Fruit fly (Drosophila melanogaster) whole organism, embryonic: ENCODE data around the gene CG1824.

Experiments
- CG10654 ChIP-seq: fragments of 200-800 bp; sonication (Bioruptor generic); optimal IDR thresholded peaks from 2 replicates; lab custom pipeline; 2016; ENCODE audit warnings: missing biosample characterization, missing genetic modification characterization
- CG13287 ChIP-seq: fragments of 200-800 bp; sonication (Bioruptor generic); IDR thresholded peaks from 2 replicates; pipeline ENCODE4 v1.3.6; 2022; ENCODE audit warnings: missing biosample characterization, missing genetic modification characterization; ENCODE audit not compliant: partially characterized antibody
- CG15514 ChIP-seq: fragments of 200-800 bp; sonication (Bioruptor generic); optimal IDR thresholded peaks from 3 replicates; lab custom pipeline; 2017; ENCODE audit warnings: missing biosample characterization, missing genetic modification characterization, mild to moderate bottlenecking, moderate library complexity, missing genetic modification reagents
- CG1647 ChIP-seq: fragments of 200-800 bp; sonication (Bioruptor generic); optimal IDR thresholded peaks from 3 replicates; lab custom pipeline; 2016; ENCODE audit warnings: missing biosample characterization, missing genetic modification characterization
- CG17385 ChIP-seq: fragments of 200-800 bp; sonication (Bioruptor generic); optimal IDR thresholded peaks from 3 replicates; lab custom pipeline; 2018; ENCODE audit warnings: missing biosample characterization, mild to moderate bottlenecking, missing genetic modification characterization
- CG17829 ChIP-seq: fragments of 200-800 bp; optimal IDR thresholded peaks from 2 replicates; lab custom pipeline; 2019; ENCODE audit warnings: missing biosample characterization, mild to moderate bottlenecking, missing genetic modification characterization, moderate library complexity
- CG1832 ChIP-seq: fragments of 200-800 bp; sonication (Bioruptor generic); optimal IDR thresholded peaks from 2 replicates; lab custom pipeline; 2017; ENCODE audit warnings: missing biosample characterization, mild to moderate bottlenecking, missing genetic modification characterization, inconsistent platforms
- CG2116 ChIP-seq: fragments of 200-800 bp; sonication (Bioruptor generic); optimal IDR thresholded peaks from 3 replicates; lab custom pipeline; 2018; ENCODE audit warnings: missing biosample characterization, mild to moderate bottlenecking, missing genetic modification characterization
- CG3163 ChIP-seq: fragments of 200-800 bp; sonication (Bioruptor generic); optimal IDR thresholded peaks from 3 replicates; lab custom pipeline; 2016; ENCODE audit warnings: missing biosample characterization, missing genetic modification characterization
- CG32767 ChIP-seq: fragments of 200-800 bp; sonication (Bioruptor generic); IDR thresholded peaks from 2 replicates; pipeline ENCODE4 v1.3.6; 2022; ENCODE audit warnings: missing biosample characterization, missing genetic modification characterization
- CG3726 ChIP-seq: fragments of 200-800 bp; sonication (Bioruptor generic); IDR thresholded peaks from 3 replicates; pipeline ENCODE4, ENCODE4 v1.3.6; 2022; ENCODE audit warnings: missing biosample characterization, missing genetic modification characterization
- CG5245 ChIP-seq: fragments of 200-800 bp; sonication (Bioruptor generic); optimal IDR thresholded peaks from 3 replicates; lab custom pipeline; 2016; ENCODE audit warnings: missing biosample characterization, missing genetic modification characterization
- CG6272 ChIP-seq: fragments of 200-800 bp; sonication (Bioruptor generic); IDR thresholded peaks from 2 replicates; pipeline ENCODE4 v1.3.6; 2022; ENCODE audit warnings: missing biosample characterization, missing genetic modification characterization
- Doc3 ChIP-seq: fragments of 200-800 bp; sonication (Bioruptor generic); IDR thresholded peaks from 3 replicates; pipeline ENCODE4 v1.3.6; 2022; ENCODE audit warnings: missing biosample characterization, missing genetic modification characterization; ENCODE audit not compliant: partially characterized antibody
- Elba2 ChIP-seq: fragments of 200-800 bp; sonication (Bioruptor generic); optimal IDR thresholded peaks from 3 replicates; lab custom pipeline; 2016; ENCODE audit warnings: missing biosample characterization, missing genetic modification characterization
- Ets65A ChIP-seq: fragments of 200-800 bp; sonication (Bioruptor generic); peaks from one replicate; lab custom pipeline; 2016; ENCODE audit warnings: missing biosample characterization, missing genetic modification characterization
- Fer1 ChIP-seq: fragments of 200-800 bp; sonication (Bioruptor generic); optimal IDR thresholded peaks from 2 replicates; lab custom pipeline; 2017; ENCODE audit warnings: missing biosample characterization, mild to moderate bottlenecking, missing genetic modification characterization
- Hr39 ChIP-seq: fragments of >200 bp; optimal IDR thresholded peaks from 2 replicates; lab custom pipeline; 2017
- Med ChIP-seq: fragments of 200-800 bp; sonication (Bioruptor generic); peaks from one replicate; lab custom pipeline; 2016; ENCODE audit warnings: missing biosample characterization, missing genetic modification characterization, mild to moderate bottlenecking, inconsistent platforms, moderate library complexity
- Nf-YC ChIP-seq: fragments of 200-800 bp; optimal IDR thresholded peaks from 3 replicates; lab custom pipeline; 2019; ENCODE audit warnings: missing biosample characterization, mild to moderate bottlenecking, missing genetic modification characterization, moderate library complexity
- Oaz ChIP-seq: fragments of 200-800 bp; sonication (Bioruptor generic); IDR thresholded peaks from 2 replicates; pipeline ENCODE4 v1.3.6; 2022; ENCODE audit warnings: missing biosample characterization, missing genetic modification characterization
- Rx ChIP-seq: fragments of 200-800 bp; sonication (Bioruptor generic); IDR thresholded peaks from 2 replicates; pipeline ENCODE4 v1.3.6; 2022; ENCODE audit warnings: missing biosample characterization, missing genetic modification characterization
- Six4 ChIP-seq: fragments of 200-800 bp; sonication (Bioruptor generic); optimal IDR thresholded peaks from 2 replicates; lab custom pipeline; 2016; ENCODE audit warnings: missing biosample characterization, missing genetic modification characterization
- TFAM ChIP-seq: fragments of 200-800 bp; sonication (Bioruptor generic); optimal IDR thresholded peaks from 2 replicates; lab custom pipeline; 2017; ENCODE audit warnings: missing biosample characterization, missing genetic modification characterization, inconsistent platforms
- Trl ChIP-seq, 3 experiments: fragments of >200 bp in 2 of 3; fragments of 200-800 bp in 1 of 3; sonication (Bioruptor generic) in 1 of 3; optimal IDR thresholded peaks; 2 replicates in 1 of 3; 3 replicates in 2 of 3; lab custom pipeline; 2016 to 2017; ENCODE audit warnings: missing biosample characterization in 1 of 3, missing genetic modification characterization in 1 of 3
- Usf ChIP-seq: fragments of 200-800 bp; sonication (Bioruptor generic); optimal IDR thresholded peaks from 2 replicates; lab custom pipeline; 2017; ENCODE audit warnings: missing genotype, missing biosample characterization, missing genetic modification characterization
- ap ChIP-seq: fragments of 200-800 bp; sonication (Bioruptor generic); IDR thresholded peaks from 2 replicates; pipeline ENCODE4 v1.3.6; 2022; ENCODE audit warnings: missing biosample characterization, missing genetic modification characterization
- bigmax ChIP-seq: fragments of 200-800 bp; sonication (Bioruptor generic); optimal IDR thresholded peaks from 2 replicates; lab custom pipeline; 2018; ENCODE audit warnings: missing biosample characterization, mild to moderate bottlenecking, missing genetic modification characterization
- bsh ChIP-seq, 2 experiments: fragments of 200-800 bp; sonication (Bioruptor generic); optimal IDR thresholded peaks; 2 replicates each; lab custom pipeline; 2017 to 2018; ENCODE audit warnings: mild to moderate bottlenecking in 2 of 2, missing biosample characterization in 2 of 2, missing genetic modification characterization in 2 of 2, moderate library complexity in 1 of 2
- dan ChIP-seq: fragments of 200-800 bp; sonication (Bioruptor generic); IDR thresholded peaks from 2 replicates; pipeline ENCODE4 v1.3.6; 2022; ENCODE audit warnings: missing biosample characterization, missing genetic modification characterization
- exex ChIP-seq: fragments of 200-800 bp; sonication (Bioruptor generic); optimal IDR thresholded peaks from 4 replicates; lab custom pipeline; 2018; ENCODE audit warnings: missing biosample characterization, mild to moderate bottlenecking, missing genetic modification characterization, moderate library complexity
- gt ChIP-seq: fragments of 200-800 bp; sonication (Bioruptor generic); IDR thresholded peaks from 2 replicates; pipeline ENCODE4 v1.3.6; 2022; ENCODE audit warnings: missing biosample characterization, missing genetic modification characterization
- h ChIP-seq: fragments of >200 bp; optimal IDR thresholded peaks from 2 replicates; lab custom pipeline; 2017
- her ChIP-seq: fragments of 200-800 bp; sonication (Bioruptor generic); optimal IDR thresholded peaks from 2 replicates; lab custom pipeline; 2016; ENCODE audit warnings: missing biosample characterization, missing genetic modification characterization
- insv ChIP-seq, 2 experiments: fragments of 200-800 bp; sonication (Bioruptor generic); optimal IDR thresholded peaks; 3 replicates each; lab custom pipeline; 2016 to 2018; ENCODE audit warnings: missing biosample characterization in 2 of 2, missing genetic modification characterization in 2 of 2
- kni ChIP-seq: fragments of 200-800 bp; sonication (Bioruptor generic); optimal IDR thresholded peaks from 3 replicates; lab custom pipeline; 2017; ENCODE audit warnings: mild to moderate bottlenecking, missing biosample characterization, missing genetic modification reagents, missing genetic modification characterization
- mam ChIP-seq: fragments of 200-800 bp; sonication (Bioruptor generic); optimal IDR thresholded peaks from 3 replicates; lab custom pipeline; 2016; ENCODE audit warnings: missing biosample characterization, missing genetic modification characterization
- nerfin-2 ChIP-seq: fragments of 200-800 bp; sonication (Bioruptor generic); IDR thresholded peaks from 2 replicates; pipeline ENCODE4 v1.3.6; 2022; ENCODE audit warnings: missing biosample characterization, missing genetic modification characterization; ENCODE audit not compliant: partially characterized antibody
- nom ChIP-seq: fragments of 200-800 bp; sonication (Bioruptor generic); optimal IDR thresholded peaks from 2 replicates; lab custom pipeline; 2017; ENCODE audit warnings: missing biosample characterization, missing genetic modification characterization, mild to moderate bottlenecking, moderate library complexity, missing genetic modification reagents
- peb ChIP-seq: fragments of 200-800 bp; sonication (Bioruptor generic); IDR thresholded peaks from 2 replicates; pipeline ENCODE4 v1.3.6; 2022; ENCODE audit warnings: missing biosample characterization, missing genetic modification characterization
- pfk ChIP-seq: fragments of 200-800 bp; sonication (Bioruptor generic); optimal IDR thresholded peaks from 2 replicates; lab custom pipeline; 2018; ENCODE audit warnings: missing biosample characterization, mild to moderate bottlenecking, missing genetic modification characterization, moderate library complexity
- row ChIP-seq: fragments of 200-800 bp; sonication (Bioruptor generic); IDR thresholded peaks from 3 replicates; pipeline ENCODE4 v1.3.6; 2022; ENCODE audit warnings: missing biosample characterization, missing genetic modification characterization
- sens ChIP-seq: fragments of 200-800 bp; sonication (Bioruptor generic); peaks from one replicate; lab custom pipeline; 2016; ENCODE audit warnings: missing biosample characterization, missing genetic modification characterization
- sna ChIP-seq: fragments of 200-800 bp; sonication (Bioruptor generic); IDR thresholded peaks from 2 replicates; pipeline ENCODE4 v1.3.6; 2022; ENCODE audit warnings: missing biosample characterization, missing genetic modification characterization; ENCODE audit not compliant: partially characterized antibody
- sqz ChIP-seq: fragments of 200-800 bp; sonication (Bioruptor generic); optimal IDR thresholded peaks from 3 replicates; lab custom pipeline; 2018; ENCODE audit warnings: missing biosample characterization, mild to moderate bottlenecking, missing genetic modification characterization
- unpg ChIP-seq: fragments of 200-800 bp; sonication (Bioruptor generic); optimal IDR thresholded peaks from 3 replicates; lab custom pipeline; 2018; ENCODE audit warnings: missing biosample characterization, mild to moderate bottlenecking, missing genetic modification characterization, moderate library complexity

Gene CG1824

DNA sequence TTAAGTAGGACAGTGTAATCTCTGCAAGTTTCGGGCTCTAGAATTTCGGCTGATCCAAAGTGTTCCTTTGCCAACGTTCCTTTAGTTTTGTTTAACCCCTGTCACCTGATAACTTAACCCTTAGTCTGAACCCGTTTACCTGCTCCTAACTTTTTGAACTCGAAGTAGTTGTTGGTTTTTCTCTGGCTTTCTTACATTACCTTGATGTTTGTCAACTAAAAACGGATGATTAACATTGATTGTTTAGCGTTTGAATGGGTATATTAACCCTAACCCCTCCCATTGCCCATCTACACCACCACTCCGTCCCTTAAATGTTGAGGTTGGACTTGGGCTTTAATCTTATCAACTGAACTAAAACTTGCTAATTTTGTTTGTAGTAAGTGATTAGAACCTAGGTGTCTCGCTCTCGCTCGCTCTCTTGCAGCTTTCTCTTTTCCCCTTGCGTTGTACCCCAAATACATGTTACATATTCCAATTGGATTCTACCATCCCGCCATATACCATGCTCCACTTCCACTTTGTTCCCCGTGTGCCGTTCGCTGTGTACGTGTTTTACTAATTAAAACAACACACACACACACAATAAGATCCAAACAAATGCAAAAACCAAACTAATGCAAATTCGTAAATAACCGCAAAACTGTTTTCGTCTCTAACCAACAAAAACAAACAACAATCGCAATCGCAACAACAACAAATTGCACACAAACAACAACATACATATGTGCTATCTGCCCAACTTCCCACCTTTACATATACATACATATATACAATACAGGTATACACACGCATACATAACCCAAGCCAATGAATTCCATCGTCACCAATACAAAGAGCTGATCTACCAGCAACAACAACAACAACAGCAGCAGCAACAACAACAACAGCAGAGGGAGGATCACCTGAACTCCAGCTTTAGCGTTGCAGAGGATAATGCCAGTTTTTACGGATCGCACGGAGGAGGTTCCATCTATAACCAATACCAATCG, 5.7 kb upstream of the CG1824 start (continued):
- no peak for TF ChIP-seq CG6272 (GFP tag; lab: Robert Waterston, UW)
- TF ChIP-seq Hr39 = no peak
- TF ChIP-seq row (GFP tag; lab: Robert Waterston, UW) = peak; percentile 43; the same call in 1 of the 3 replicates
- TF ChIP-seq Nf-YC (tag; lab: Kevin White, UChicago) = peak; percentile 85
- peak; percentile 50 for TF ChIP-seq sens (GFP tag; lab: Kevin White, UChicago)
- TF ChIP-seq CG32767 = no peak
- peak; percentile 87 for TF ChIP-seq exex (tag; lab: Kevin White, UChicago)
- TF ChIP-seq insv (GFP tag; optimal IDR thresholded peaks at IDR 0.05; lab: Kevin White, UChicago) = peak; percentile 37 to 94
- TF ChIP-seq Med (GFP tag; lab: Kevin White, UChicago) = peak; percentile 62
- peak; percentile 32 for TF ChIP-seq bigmax (GFP tag; lab: Kevin White, UChicago)
- TF ChIP-seq mam (GFP tag; lab: Kevin White, UChicago) = peak; percentile 12
- TF ChIP-seq CG10654 (GFP tag; lab: Kevin White, UChicago) = no peak
- TF ChIP-seq pfk (GFP tag; lab: Kevin White, UChicago) = peak; percentile 97
- TF ChIP-seq, all 482 proteins: peak for 24

DNA sequence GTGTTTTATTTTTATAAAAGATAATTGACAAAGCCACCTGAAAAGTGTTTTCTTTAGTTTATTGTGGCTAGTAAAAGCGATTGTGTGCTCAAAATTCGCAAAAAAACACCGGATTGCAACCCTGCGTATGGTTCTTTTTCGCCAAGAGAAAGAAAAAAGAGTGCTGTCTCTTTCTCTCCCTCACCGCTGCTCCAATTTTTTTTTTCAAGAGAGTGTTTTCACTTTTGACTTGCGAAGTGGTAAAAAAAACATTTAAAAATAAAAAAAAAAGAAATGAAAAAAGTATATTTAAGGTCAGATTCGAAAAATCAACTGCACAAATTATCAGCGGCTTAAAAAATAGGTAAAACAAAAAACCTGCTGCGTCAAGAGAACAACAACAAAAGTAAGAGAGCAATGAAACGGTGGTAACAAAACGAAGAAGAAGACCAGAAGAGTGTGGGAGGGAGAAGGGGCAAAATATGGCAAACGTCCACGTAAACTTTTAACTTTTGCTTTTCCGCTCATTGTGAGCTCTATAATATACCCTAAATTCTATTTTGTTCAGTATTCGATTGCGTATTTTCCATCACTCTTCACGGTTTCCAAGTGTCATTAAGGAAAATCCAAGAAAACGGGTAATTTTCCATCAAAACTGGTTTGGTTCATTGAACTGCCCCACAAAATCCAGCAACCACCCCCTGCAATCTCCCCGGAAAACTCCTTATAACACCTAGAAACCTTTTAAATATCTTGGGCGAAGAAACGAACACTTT, 1.1 kb upstream of the CG1824 start:
- TF ChIP-seq Fer1 (GFP tag; lab: Kevin White, UChicago) (no peak), CG13287 (no peak), sens (GFP tag; lab: Kevin White, UChicago) (peak; percentile 64), TFAM (no peak), Ets65A (GFP tag; lab: Kevin White, UChicago) (no peak), CG2116 (GFP tag; lab: Kevin White, UChicago) (peak; percentile 89), Usf (GFP tag; lab: Kevin White, UChicago) (no peak), CG1647 (no peak), bsh (GFP tag; optimal IDR thresholded peaks at IDR 0.05; lab: Kevin White, UChicago) (no peak), sqz (peak; percentile 76), h (lab: Kevin White, UChicago) (no peak), CG15514 (GFP tag; lab: Kevin White, UChicago) (no peak), ap (GFP tag; lab: Robert Waterston, UW) (no peak), nom (peak; percentile 79), kni (GFP tag; lab: Kevin White, UChicago) (peak; percentile 17), peb (GFP tag; lab: Robert Waterston, UW) (no peak), Trl (optimal IDR thresholded peaks at IDR 0.05; lab: Kevin White, UChicago) (peak; percentile 70 to 91), Trl (GFP tag; optimal IDR thresholded peaks at IDR 0.05; lab: Kevin White, UChicago) (no peak), her (GFP tag; lab: Kevin White, UChicago) (no peak), CG3726 (no peak), gt (GFP tag; lab: Robert Waterston, UW) (no peak), CG5245 (GFP tag; lab: Kevin White, UChicago) (no peak), CG3163 (GFP tag; lab: Kevin White, UChicago) (peak; percentile 79), Oaz (no peak), sna (GFP tag; lab: Robert Waterston, UW) (no peak), Rx (GFP tag; lab: Robert Waterston, UW) (no peak), dan (GFP tag; lab: Robert Waterston, UW) (no peak), CG1832 (GFP tag; lab: Kevin White, UChicago) (peak; percentile 23), CG17385 (GFP tag; lab: Kevin White, UChicago) (peak; percentile 90), pfk (GFP tag; lab: Kevin White, UChicago) (peak; percentile 74), Elba2 (GFP tag; lab: Kevin White, UChicago) (no peak), CG17829 (no peak), unpg (GFP tag; lab: Kevin White, UChicago) (no peak), nerfin-2 (GFP tag; lab: Robert Waterston, UW) (no peak), Six4 (GFP tag; lab: Kevin White, UChicago) (no peak), Doc3 (GFP tag; lab: Robert Waterston, UW) (no peak)
